Fruit fly (Drosophila melanogaster) whole organism, embryonic: Measurements from ENCODE around the gene CG17929.

Experiments used
- Bdp1 ChIP-seq: fragments of 200-800 bp; sonication (Bioruptor generic); optimal IDR thresholded peaks from 3 replicates; lab custom pipeline; 2016; ENCODE audit warnings: missing biosample characterization, missing genetic modification characterization
- CG10321 ChIP-seq: fragments of 200-800 bp; sonication (Bioruptor generic); IDR thresholded peaks from 2 replicates; pipeline ENCODE4 v1.3.6; 2022; ENCODE audit warnings: missing biosample characterization, missing genetic modification characterization
- CG10654 ChIP-seq: fragments of 200-800 bp; sonication (Bioruptor generic); optimal IDR thresholded peaks from 2 replicates; lab custom pipeline; 2016; ENCODE audit warnings: missing biosample characterization, missing genetic modification characterization
- CG11398 ChIP-seq: fragments of 200-800 bp; sonication (Bioruptor generic); optimal IDR thresholded peaks from 2 replicates; lab custom pipeline; 2016; ENCODE audit warnings: missing biosample characterization, missing genetic modification characterization
- CG12219 ChIP-seq: fragments of 200-800 bp; sonication (Bioruptor generic); optimal IDR thresholded peaks from 3 replicates; lab custom pipeline; 2018; ENCODE audit warnings: missing biosample characterization, mild to moderate bottlenecking, missing genetic modification characterization
- CG12391 ChIP-seq: fragments of 200-800 bp; sonication (Bioruptor generic); optimal IDR thresholded peaks from 3 replicates; lab custom pipeline; 2018; ENCODE audit warnings: missing biosample characterization, mild to moderate bottlenecking, missing genetic modification characterization, moderate library complexity
- CG12769 ChIP-seq: fragments of 200-800 bp; sonication (Bioruptor generic); optimal IDR thresholded peaks from 2 replicates; lab custom pipeline; 2019; ENCODE audit warnings: missing biosample characterization, mild to moderate bottlenecking, missing genetic modification characterization, moderate library complexity
- CG13123 ChIP-seq: fragments of 200-800 bp; sonication (Bioruptor generic); optimal IDR thresholded peaks from 2 replicates; lab custom pipeline; 2016; ENCODE audit warnings: missing biosample characterization, missing genetic modification characterization
- CG15601 ChIP-seq: fragments of 200-800 bp; sonication (Bioruptor generic); optimal IDR thresholded peaks from 3 replicates; lab custom pipeline; 2019; ENCODE audit warnings: missing biosample characterization, mild to moderate bottlenecking, missing genetic modification characterization, moderate library complexity
- CG15696 ChIP-seq: fragments of 200-800 bp; sonication (Bioruptor generic); optimal IDR thresholded peaks from 2 replicates; lab custom pipeline; 2019; ENCODE audit warnings: missing biosample characterization, mild to moderate bottlenecking, missing genetic modification characterization, moderate library complexity
- CG17328 ChIP-seq: fragments of 200-800 bp; sonication (Bioruptor generic); IDR thresholded peaks from 2 replicates; pipeline ENCODE4 v1.3.6; 2022; ENCODE audit warnings: missing biosample characterization, missing genetic modification characterization
- CG17361 ChIP-seq: fragments of 200-800 bp; sonication (Bioruptor generic); IDR thresholded peaks from 3 replicates; pipeline ENCODE4 v1.3.6; 2022; ENCODE audit warnings: missing biosample characterization, missing genetic modification characterization
- CG17912 ChIP-seq: fragments of 200-800 bp; sonication (Bioruptor generic); optimal IDR thresholded peaks from 2 replicates; lab custom pipeline; 2018; ENCODE audit warnings: missing biosample characterization, mild to moderate bottlenecking, missing genetic modification characterization
- CG2199 ChIP-seq: fragments of 200-800 bp; sonication (Bioruptor generic); IDR thresholded peaks from 3 replicates; pipeline ENCODE4 v1.3.6; 2022; ENCODE audit warnings: missing biosample characterization, missing genetic modification characterization
- CG2712 ChIP-seq: fragments of 200-800 bp; optimal IDR thresholded peaks from 3 replicates; lab custom pipeline; 2019; ENCODE audit warnings: missing biosample characterization, mild to moderate bottlenecking, missing genetic modification characterization, moderate library complexity
- CG31388 ChIP-seq: fragments of 200-800 bp; sonication (Bioruptor generic); optimal IDR thresholded peaks from 2 replicates; lab custom pipeline; 2016; ENCODE audit warnings: missing biosample characterization, missing genetic modification characterization
- CG7839 ChIP-seq: fragments of 200-800 bp; sonication (Bioruptor generic); optimal IDR thresholded peaks from 3 replicates; lab custom pipeline; 2018; ENCODE audit warnings: missing biosample characterization, mild to moderate bottlenecking, missing genetic modification characterization, moderate library complexity
- CG7928 ChIP-seq: fragments of 200-800 bp; sonication (Bioruptor generic); optimal IDR thresholded peaks from 2 replicates; lab custom pipeline; 2017; ENCODE audit warnings: missing biosample characterization, mild to moderate bottlenecking, missing genetic modification characterization
- CG8765 ChIP-seq: fragments of 200-800 bp; sonication (Bioruptor generic); IDR thresholded peaks from 2 replicates; pipeline ENCODE4 v1.3.6; 2022; ENCODE audit warnings: missing biosample characterization, missing genetic modification characterization
- Deaf1 ChIP-seq: fragments of 200-800 bp; optimal IDR thresholded peaks from 3 replicates; lab custom pipeline; 2019; ENCODE audit warnings: missing biosample characterization, mild to moderate bottlenecking, missing genetic modification characterization, moderate library complexity
- Hr78 ChIP-seq, 2 experiments: fragments of 200-800 bp in 1 of 2; fragments of >200 bp in 1 of 2; sonication (Bioruptor generic) in 1 of 2; optimal IDR thresholded peaks; 2 replicates each; lab custom pipeline; 2017 to 2019; ENCODE audit warnings: missing biosample characterization in 2 of 2, missing genetic modification characterization in 2 of 2, mild to moderate bottlenecking in 1 of 2, moderate library complexity in 1 of 2
- Med ChIP-seq: fragments of 200-800 bp; sonication (Bioruptor generic); peaks from one replicate; lab custom pipeline; 2016; ENCODE audit warnings: missing biosample characterization, missing genetic modification characterization, mild to moderate bottlenecking, inconsistent platforms, moderate library complexity
- Mes4 ChIP-seq: fragments of 200-800 bp; sonication (Bioruptor generic); optimal IDR thresholded peaks from 2 replicates; lab custom pipeline; 2016; ENCODE audit warnings: missing biosample characterization, missing genetic modification characterization
- NC2α ChIP-seq: fragments of 200-800 bp; sonication (Bioruptor generic); optimal IDR thresholded peaks from 2 replicates; lab custom pipeline; 2016; ENCODE audit warnings: missing biosample characterization, missing genetic modification characterization
- Neu2 ChIP-seq: fragments of 200-800 bp; sonication (Bioruptor generic); optimal IDR thresholded peaks from 3 replicates; lab custom pipeline; 2016; ENCODE audit warnings: missing biosample characterization, missing genetic modification characterization, borderline replicate concordance
- NfI ChIP-seq: fragments of 200-800 bp; sonication (Bioruptor generic); optimal IDR thresholded peaks from 3 replicates; lab custom pipeline; 2018; ENCODE audit warnings: missing biosample characterization, mild to moderate bottlenecking, missing genetic modification characterization, moderate library complexity
- Optix ChIP-seq: fragments of 200-800 bp; sonication (Bioruptor generic); IDR thresholded peaks from 3 replicates; pipeline ENCODE4 v1.3.6; 2022; ENCODE audit warnings: missing biosample characterization, missing genetic modification characterization
- Pdp1 ChIP-seq, 2 experiments: fragments of 200-800 bp; sonication (Bioruptor generic); optimal IDR thresholded peaks; 3 replicates each; lab custom pipeline; 2016; ENCODE audit warnings: missing biosample characterization in 2 of 2, missing genetic modification characterization in 2 of 2, mild to moderate bottlenecking in 1 of 2, moderate library complexity in 1 of 2
- amos ChIP-seq: fragments of 200-800 bp; sonication (Bioruptor generic); IDR thresholded peaks from 2 replicates; pipeline ENCODE4 v1.3.6; 2022; ENCODE audit warnings: missing biosample characterization, missing genetic modification characterization; ENCODE audit not compliant: partially characterized antibody
- ap ChIP-seq: fragments of 200-800 bp; sonication (Bioruptor generic); IDR thresholded peaks from 2 replicates; pipeline ENCODE4 v1.3.6; 2022; ENCODE audit warnings: missing biosample characterization, missing genetic modification characterization
- bsh ChIP-seq, 2 experiments: fragments of 200-800 bp; sonication (Bioruptor generic); optimal IDR thresholded peaks; 2 replicates each; lab custom pipeline; 2017 to 2018; ENCODE audit warnings: mild to moderate bottlenecking in 2 of 2, missing biosample characterization in 2 of 2, missing genetic modification characterization in 2 of 2, moderate library complexity in 1 of 2
- ci ChIP-seq: fragments of 200-800 bp; sonication (Bioruptor generic); IDR thresholded peaks from 3 replicates; pipeline ENCODE4 v1.3.6; 2022; ENCODE audit warnings: missing biosample characterization, missing genetic modification characterization
- cwo ChIP-seq: fragments of 200-800 bp; sonication (Bioruptor generic); optimal IDR thresholded peaks from 3 replicates; lab custom pipeline; 2017; ENCODE audit warnings: missing biosample characterization, missing genetic modification characterization, mild to moderate bottlenecking, moderate library complexity, missing genetic modification reagents
- dm ChIP-seq: fragments of 200-800 bp; sonication (Bioruptor generic); optimal IDR thresholded peaks from 3 replicates; lab custom pipeline; 2016; ENCODE audit warnings: missing biosample characterization, missing genetic modification characterization
- dmrt11E ChIP-seq: fragments of 200-800 bp; sonication (Bioruptor generic); optimal IDR thresholded peaks from 3 replicates; lab custom pipeline; 2018; ENCODE audit warnings: missing biosample characterization, mild to moderate bottlenecking, missing genetic modification characterization, moderate library complexity
- fd96Cb ChIP-seq: fragments of 200-800 bp; sonication (Bioruptor generic); optimal IDR thresholded peaks from 2 replicates; lab custom pipeline; 2018; ENCODE audit warnings: missing biosample characterization, mild to moderate bottlenecking, missing genetic modification characterization, moderate library complexity
- gcm ChIP-seq: fragments of 200-800 bp; sonication (Bioruptor generic); optimal IDR thresholded peaks from 2 replicates; lab custom pipeline; 2019; ENCODE audit warnings: missing biosample characterization, mild to moderate bottlenecking, missing genetic modification characterization, moderate library complexity
- lola ChIP-seq, 3 experiments: fragments of >200 bp in 2 of 3; fragments of 200-800 bp in 1 of 3; sonication (Bioruptor generic) in 1 of 3; optimal IDR thresholded peaks; 2 replicates each; lab custom pipeline; 2017 to 2019; ENCODE audit warnings: missing biosample characterization in 3 of 3, missing genetic modification characterization in 3 of 3, mild to moderate bottlenecking in 1 of 3, moderate library complexity in 1 of 3
- mirr ChIP-seq: fragments of 200-800 bp; sonication (Bioruptor generic); optimal IDR thresholded peaks from 3 replicates; lab custom pipeline; 2018; ENCODE audit warnings: missing biosample characterization, mild to moderate bottlenecking, missing genetic modification characterization
- nmo ChIP-seq: fragments of 200-800 bp; sonication (Bioruptor generic); optimal IDR thresholded peaks from 2 replicates; lab custom pipeline; 2018; ENCODE audit warnings: missing biosample characterization, mild to moderate bottlenecking, missing genetic modification characterization, moderate library complexity
- org-1 ChIP-seq: fragments of 200-800 bp; sonication (Bioruptor generic); optimal IDR thresholded peaks from 2 replicates; lab custom pipeline; 2017; ENCODE audit warnings: missing biosample characterization, missing genetic modification characterization
- ro ChIP-seq: fragments of 200-800 bp; sonication (Bioruptor generic); IDR thresholded peaks from 2 replicates; pipeline ENCODE4 v1.3.6; 2022; ENCODE audit warnings: missing biosample characterization, missing genetic modification characterization
- sens ChIP-seq: fragments of 200-800 bp; sonication (Bioruptor generic); peaks from one replicate; lab custom pipeline; 2016; ENCODE audit warnings: missing biosample characterization, missing genetic modification characterization
- sqz ChIP-seq: fragments of 200-800 bp; sonication (Bioruptor generic); optimal IDR thresholded peaks from 3 replicates; lab custom pipeline; 2018; ENCODE audit warnings: missing biosample characterization, mild to moderate bottlenecking, missing genetic modification characterization
- sr ChIP-seq: fragments of 200-800 bp; sonication (Bioruptor generic); IDR thresholded peaks from 3 replicates; pipeline ENCODE4 v1.3.6; 2022; ENCODE audit warnings: missing biosample characterization, missing genetic modification characterization
- tll ChIP-seq, 2 experiments: fragments of 200-800 bp in 1 of 2; fragments of >200 bp in 1 of 2; sonication (Bioruptor generic) in 1 of 2; optimal IDR thresholded peaks; 2 replicates each; lab custom pipeline; 2017 to 2019; ENCODE audit warnings: missing biosample characterization in 2 of 2, missing genetic modification characterization in 2 of 2, mild to moderate bottlenecking in 1 of 2, moderate library complexity in 1 of 2
- twi ChIP-seq: fragments of 200-800 bp; optimal IDR thresholded peaks from 2 replicates; lab custom pipeline; 2019; ENCODE audit warnings: missing biosample characterization, mild to moderate bottlenecking, missing genetic modification characterization, moderate library complexity
- vvl ChIP-seq: fragments of 200-800 bp; sonication (Bioruptor generic); IDR thresholded peaks from 2 replicates; pipeline ENCODE4 v1.3.6; 2022; ENCODE audit warnings: missing biosample characterization, missing genetic modification characterization

Gene CG17929

DNA sequence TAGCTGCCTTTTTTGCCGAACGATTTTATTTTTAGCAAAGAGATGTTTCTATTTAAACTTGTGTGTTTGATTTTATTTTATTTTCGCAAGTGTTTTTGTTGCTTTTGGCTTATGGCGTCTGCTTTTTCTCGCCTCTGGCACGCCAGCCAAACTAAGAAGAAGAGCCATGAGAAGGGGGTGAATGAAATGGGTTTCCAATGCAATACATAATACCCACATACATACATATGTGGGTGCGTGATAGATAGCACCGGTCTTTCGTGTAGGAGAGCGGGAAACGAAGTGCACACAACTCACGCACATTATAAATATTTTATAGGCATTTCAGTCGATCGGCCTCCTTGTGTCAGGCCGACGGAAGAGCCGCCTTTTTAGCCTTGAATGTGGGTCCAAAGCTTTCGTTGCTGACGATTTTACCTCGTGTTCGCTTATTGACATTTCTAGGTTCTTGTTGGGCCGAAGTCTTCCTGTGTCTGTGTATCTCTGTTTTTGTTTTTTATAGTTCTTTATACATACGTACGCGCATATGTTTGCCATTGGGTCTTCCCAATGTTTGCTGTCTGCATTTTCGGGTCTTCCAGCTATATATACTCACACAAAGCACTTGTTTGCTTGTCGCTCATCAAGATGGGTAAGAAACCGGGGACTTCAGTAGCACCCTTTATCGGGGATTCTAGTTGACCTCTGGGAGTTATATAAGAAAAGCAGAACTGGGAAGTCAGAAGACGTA is 49.2 kb upstream of the CG17929 start (continued):
- peak; percentile 1 for TF ChIP-seq CG12769 (tag; lab: Kevin White, UChicago)
- TF ChIP-seq org-1 (GFP tag; lab: Kevin White, UChicago): no peak
- TF ChIP-seq sqz (GFP tag; lab: Kevin White, UChicago): peak; percentile 3
- TF ChIP-seq Mes4 (GFP tag; lab: Kevin White, UChicago): no peak
- no peak for TF ChIP-seq Neu2
- peak in 1 of 2 experiments; percentile 56 for TF ChIP-seq Pdp1 (GFP tag; optimal IDR thresholded peaks at IDR 0.05; lab: Kevin White, UChicago)
- TF ChIP-seq CG10654 (GFP tag; lab: Kevin White, UChicago): no peak
- TF ChIP-seq dm (GFP tag; lab: Kevin White, UChicago): no peak
- TF ChIP-seq sens: peak; percentile 74
- peak; percentile 30 for TF ChIP-seq dmrt11E (tag; lab: Kevin White, UChicago)
- TF ChIP-seq NfI (GFP tag; lab: Kevin White, UChicago): no peak
- no peak for TF ChIP-seq CG8765 (GFP tag; lab: Robert Waterston, UW)
- TF ChIP-seq CG17328 (GFP tag; lab: Robert Waterston, UW): no peak
- TF ChIP-seq gcm (GFP tag; lab: Kevin White, UChicago): peak; percentile 53
- TF ChIP-seq mirr (GFP tag; lab: Kevin White, UChicago): peak; percentile 8
- TF ChIP-seq CG15601 (tag; lab: Kevin White, UChicago): peak; percentile 50
- no peak for TF ChIP-seq CG12391 (tag; lab: Kevin White, UChicago)
- peak; percentile 21 for TF ChIP-seq CG2712 (tag; lab: Kevin White, UChicago)
- no peak for TF ChIP-seq Optix (GFP tag; lab: Robert Waterston, UW)
- no peak for TF ChIP-seq NC2α (GFP tag; lab: Kevin White, UChicago)
- no peak for TF ChIP-seq CG10321
- TF ChIP-seq nmo (GFP tag; lab: Kevin White, UChicago): no peak
- TF ChIP-seq CG7928: no peak
- peak in 1 of 3 experiments; percentile 32 for TF ChIP-seq lola (GFP tag; optimal IDR thresholded peaks at IDR 0.05; lab: Kevin White, UChicago)
- TF ChIP-seq CG7839 (tag; lab: Kevin White, UChicago): no peak
- peak; percentile 37 for TF ChIP-seq CG15696 (tag; lab: Kevin White, UChicago)
- TF ChIP-seq ci: peak; percentile 43; the same call in 1 of the 3 replicates
- TF ChIP-seq CG2199 (GFP tag; lab: Robert Waterston, UW): peak; percentile 85; the same call in 2 of the 3 replicates
- TF ChIP-seq CG17361 (GFP tag; lab: Robert Waterston, UW): no peak
- TF ChIP-seq Deaf1 (tag; lab: Kevin White, UChicago): peak; percentile 75
- peak; percentile 15 for TF ChIP-seq cwo (GFP tag; lab: Kevin White, UChicago)
- TF ChIP-seq Hr78 (GFP tag; optimal IDR thresholded peaks at IDR 0.05; lab: Kevin White, UChicago): peak in 1 of 2 experiments; percentile 80
- TF ChIP-seq CG11398: peak; percentile 18
- no peak for TF ChIP-seq CG13123 (GFP tag; lab: Kevin White, UChicago)
- TF ChIP-seq CG17912 (GFP tag; lab: Kevin White, UChicago): no peak
- peak; percentile 76 for TF ChIP-seq twi (tag; lab: Kevin White, UChicago)
- no peak for TF ChIP-seq CG31388 (GFP tag; lab: Kevin White, UChicago)
- TF ChIP-seq vvl (GFP tag; lab: Robert Waterston, UW): no peak
- TF ChIP-seq tll (GFP tag; optimal IDR thresholded peaks at IDR 0.05; lab: Kevin White, UChicago): peak in 1 of 2 experiments; percentile 23
- TF ChIP-seq amos (GFP tag; lab: Robert Waterston, UW): no peak
- peak; percentile 64 for TF ChIP-seq Med (GFP tag; lab: Kevin White, UChicago)
- 0 out of 3 replicates have a peak, but pooled peaks have one; percentile 63 for TF ChIP-seq sr
- no peak for TF ChIP-seq fd96Cb (tag; lab: Kevin White, UChicago)
- TF ChIP-seq bsh (GFP tag; optimal IDR thresholded peaks at IDR 0.05; lab: Kevin White, UChicago): peak in 1 of 2 experiments; percentile 39
- peak; percentile 14 for TF ChIP-seq CG12219 (GFP tag; lab: Kevin White, UChicago)
- no peak for TF ChIP-seq ro
- TF ChIP-seq Bdp1 (GFP tag; lab: Kevin White, UChicago): no peak
- no peak for TF ChIP-seq ap (GFP tag; lab: Robert Waterston, UW)
